Worm (Caenorhabditis elegans): Measurements from ENCODE around the gene C03E10.1.

- TF ChIP-seq ama-1 (optimal IDR thresholded peaks at IDR 0.05) (no peak), ceh-36 (tag; optimal IDR thresholded peaks at IDR 0.05) (no peak), hnd-1 (tag; optimal IDR thresholded peaks at IDR 0.05) (no peak), tbx-37 (GFP tag; conservative IDR thresholded peaks at IDR 0.05) (no peak), hmg-4 (GFP tag; optimal IDR thresholded peaks at IDR 0.05) (no peak), B0310.2 (tag; optimal IDR thresholded peaks at IDR 0.05) (no peak), pes-1 (GFP tag; IDR thresholded peaks at IDR 0.05) (no peak), F13C5.2 (tag; optimal IDR thresholded peaks at IDR 0.05) (no peak)
These were observed 38.6 kb upstream of the C03E10.1 start, which contains the start of gene srsx-33 for ce11 chrV:11252429-11252828.
